Worm (Caenorhabditis elegans) whole organism, early embryonic: ENCODE results near the gene ztf-22.

Experiments
- B0310.2 ChIP-seq: sonication (generic microtip); optimal IDR thresholded peaks from 2 replicates; lab custom pipeline; 2016; ENCODE audit warnings: mild to moderate bottlenecking, missing genetic modification characterization, missing compliant biosample characterization
- F13C5.2 ChIP-seq: sonication (generic microtip); optimal IDR thresholded peaks from 2 replicates; lab custom pipeline; 2017; ENCODE audit warnings: mild to moderate bottlenecking, missing genetic modification characterization, inconsistent platforms, missing compliant biosample characterization
- aly-1 ChIP-seq: sonication (generic microtip); optimal IDR thresholded peaks from 2 replicates; lab custom pipeline; 2016; ENCODE audit warnings: missing genetic modification characterization, missing compliant biosample characterization
- ama-1 ChIP-seq: fragments of 150-350 bp; optimal IDR thresholded peaks from 2 replicates; lab custom pipeline; 2014
- ceh-13 ChIP-seq: fragments of 200-800 bp; sonication (Bioruptor generic); optimal IDR thresholded peaks from 2 replicates; lab custom pipeline; 2018; ENCODE audit warnings: mild to moderate bottlenecking, missing genetic modification characterization, missing compliant biosample characterization
- ceh-36 ChIP-seq: sonication (generic microtip); optimal IDR thresholded peaks from 2 replicates; lab custom pipeline; 2016; ENCODE audit warnings: missing genetic modification characterization, inconsistent platforms, missing compliant biosample characterization
- hmbx-1 ChIP-seq: sonication (generic microtip); optimal IDR thresholded peaks from 2 replicates; lab custom pipeline; 2016; ENCODE audit warnings: mild to moderate bottlenecking, missing genetic modification characterization, missing compliant biosample characterization
- hmg-4 ChIP-seq: fragments of 200-800 bp; sonication (Bioruptor generic); optimal IDR thresholded peaks from 2 replicates; lab custom pipeline; 2018; ENCODE audit warnings: mild to moderate bottlenecking, missing genetic modification characterization, missing compliant biosample characterization
- scrt-1 ChIP-seq: fragments of 200-800 bp; sonication (Bioruptor generic); IDR thresholded peaks from 2 replicates; pipeline ENCODE4 v1.3.6; 2022; ENCODE audit warnings: missing genetic modification characterization, missing compliant biosample characterization
- sea-1 ChIP-seq: fragments of 200-800 bp; sonication (Bioruptor generic); conservative IDR thresholded peaks from 2 replicates; pipeline ENCODE4 v1.3.6; 2022; ENCODE audit warnings: missing genetic modification characterization, missing compliant biosample characterization
- tbx-11 ChIP-seq: fragments of 200-800 bp; sonication (Bioruptor generic); IDR thresholded peaks from 2 replicates; pipeline ENCODE4 v1.3.6; 2022; ENCODE audit warnings: missing genetic modification characterization, missing compliant biosample characterization
- tbx-37 ChIP-seq: fragments of 200-800 bp; sonication (Bioruptor generic); conservative IDR thresholded peaks from 2 replicates; pipeline ENCODE4 v1.3.6; 2022; ENCODE audit warnings: missing genetic modification reagents, missing genetic modification characterization, missing compliant biosample characterization
- tra-4 ChIP-seq: sonication (generic microtip); optimal IDR thresholded peaks from 2 replicates; lab custom pipeline; 2017; ENCODE audit warnings: missing genetic modification characterization, missing compliant biosample characterization

- TF ChIP-seq tbx-37 (GFP tag; lab: Robert Waterston, UW) (no peak), tra-4 (tag; lab: Kevin White, UChicago) (no peak), tbx-11 (GFP tag; lab: Robert Waterston, UW) (no peak), scrt-1 (no peak), ama-1 (lab: Kevin White, UChicago) (no peak), hmg-4 (no peak), ceh-13 (GFP tag; lab: Kevin White, UChicago) (no peak), aly-1 (tag; lab: Kevin White, UChicago) (no peak), B0310.2 (tag; lab: Kevin White, UChicago) (no peak), F13C5.2 (no peak), hmbx-1 (tag; lab: Kevin White, UChicago) (no peak), ceh-36 (no peak), sea-1 (GFP tag; lab: Robert Waterston, UW) (no peak)
These were observed 36.7 kb downstream of the ztf-22 start, which contains the start of gene F15D4.6 for ce11 chrII:13248886-13249285.
